Worm (Caenorhabditis elegans) whole organism, young adult: ENCODE results near the gene let-756.

Experiments
- B0035.1 ChIP-seq: sonication (generic microtip); optimal IDR thresholded peaks from 2 replicates; lab custom pipeline; 2016; ENCODE audit warnings: missing genetic modification characterization, mild to moderate bottlenecking, missing compliant biosample characterization, missing genotype, missing genetic modification reagents
- B0261.1 ChIP-seq: sonication (generic microtip); optimal IDR thresholded peaks from 2 replicates; lab custom pipeline; 2016; ENCODE audit warnings: mild to moderate bottlenecking, missing genetic modification characterization, moderate library complexity, missing compliant biosample characterization
- C17E4.6 ChIP-seq: fragments of 200-800 bp; sonication (Bioruptor generic); IDR thresholded peaks from 2 replicates; pipeline ENCODE4 v1.3.6; 2022; ENCODE audit warnings: missing genetic modification reagents, missing genetic modification characterization, missing compliant biosample characterization
- D2030.7 ChIP-seq: fragments of 200-800 bp; sonication (Bioruptor generic); IDR thresholded peaks from 2 replicates; pipeline ENCODE4 v1.3.6; 2022; ENCODE audit warnings: missing genetic modification reagents, missing genetic modification characterization, missing compliant biosample characterization
- F22D6.2 ChIP-seq: sonication (generic microtip); optimal IDR thresholded peaks from 2 replicates; lab custom pipeline; 2016; ENCODE audit warnings: mild to moderate bottlenecking, missing genetic modification characterization, missing compliant biosample characterization
- F37B4.10 ChIP-seq: fragments of 200-800 bp; sonication (Bioruptor generic); IDR thresholded peaks from 2 replicates; pipeline ENCODE4 v1.3.6; 2022; ENCODE audit warnings: missing genetic modification characterization, missing compliant biosample characterization
- F39B2.1 ChIP-seq: fragments of 200-800 bp; sonication (Bioruptor generic); IDR thresholded peaks from 2 replicates; pipeline ENCODE4 v1.3.6; 2022; ENCODE audit warnings: missing genetic modification reagents, missing genetic modification characterization, missing compliant biosample characterization
- F49E8.2 ChIP-seq: sonication (generic microtip); optimal IDR thresholded peaks from 3 replicates; lab custom pipeline; 2017; ENCODE audit warnings: missing genetic modification characterization, mild to moderate bottlenecking, missing compliant biosample characterization, antibody characterized with exemption, moderate library complexity; ENCODE audit not compliant: insufficient read depth
- F57A8.1 ChIP-seq: fragments of 200-800 bp; sonication (Bioruptor generic); optimal IDR thresholded peaks from 2 replicates; lab custom pipeline; 2018; ENCODE audit warnings: mild to moderate bottlenecking, missing genetic modification characterization, moderate library complexity, missing compliant biosample characterization
- Y79H2A.3 ChIP-seq: fragments of 200-800 bp; sonication (Bioruptor generic); conservative IDR thresholded peaks from 2 replicates; pipeline ENCODE4 v1.3.6; 2022; ENCODE audit warnings: missing genetic modification reagents, missing genetic modification characterization, missing compliant biosample characterization
- Y95B8A.8 ChIP-seq: fragments of 200-800 bp; sonication (Bioruptor generic); IDR thresholded peaks from 2 replicates; pipeline ENCODE4 v1.3.6; 2022; ENCODE audit warnings: missing genetic modification reagents, missing genetic modification characterization, missing compliant biosample characterization
- ama-1 ChIP-seq, 3 experiments: fragments of 150-350 bp in 1 of 3; sonication (generic microtip) in 2 of 3; optimal IDR thresholded peaks; 2 replicates each; lab custom pipeline; 2014 to 2018; ENCODE audit warnings: missing biosample characterization in 2 of 3, missing genetic modification characterization in 2 of 3, missing genetic modification reagents in 2 of 3
- aptf-2 ChIP-seq: fragments of 200-800 bp; sonication (Bioruptor generic); conservative IDR thresholded peaks from 2 replicates; pipeline ENCODE4 v1.3.6; 2022; ENCODE audit warnings: missing genetic modification reagents, missing genetic modification characterization, missing compliant biosample characterization
- athp-1 ChIP-seq: sonication (generic microtip); optimal IDR thresholded peaks from 2 replicates; lab custom pipeline; 2017; ENCODE audit warnings: mild to moderate bottlenecking, missing genetic modification characterization, missing compliant biosample characterization
- attf-3 ChIP-seq: fragments of 200-800 bp; sonication (Bioruptor generic); conservative IDR thresholded peaks from 2 replicates; pipeline ENCODE4 v1.3.6; 2022; ENCODE audit warnings: missing genetic modification reagents, missing genetic modification characterization, missing compliant biosample characterization
- cebp-2 ChIP-seq: fragments of 200-800 bp; sonication (Bioruptor generic); IDR thresholded peaks from 2 replicates; pipeline ENCODE4 v1.3.6; 2022; ENCODE audit warnings: missing genetic modification characterization, missing compliant biosample characterization
- ceh-100 ChIP-seq: fragments of 200-800 bp; sonication (Bioruptor generic); IDR thresholded peaks from 2 replicates; pipeline ENCODE4 v1.3.6; 2022; ENCODE audit warnings: missing genetic modification reagents, missing genetic modification characterization, missing compliant biosample characterization
- ceh-58 ChIP-seq: fragments of 200-800 bp; sonication (Bioruptor generic); IDR thresholded peaks from 2 replicates; pipeline ENCODE4 v1.3.6; 2022; ENCODE audit warnings: missing genetic modification characterization, missing compliant biosample characterization
- die-1 ChIP-seq: sonication (generic microtip); optimal IDR thresholded peaks from 2 replicates; lab custom pipeline; 2016; ENCODE audit warnings: missing genotype, mild to moderate bottlenecking, missing genetic modification characterization, missing compliant biosample characterization
- dox-1 ChIP-seq: fragments of 200-800 bp; sonication (Bioruptor generic); IDR thresholded peaks from 2 replicates; pipeline ENCODE4 v1.3.6; 2022; ENCODE audit warnings: missing genetic modification reagents, missing genetic modification characterization, missing compliant biosample characterization
- egrh-3 ChIP-seq: fragments of 200-800 bp; sonication (Bioruptor generic); IDR thresholded peaks from 2 replicates; pipeline ENCODE4 v1.3.6; 2022; ENCODE audit warnings: missing genetic modification reagents, missing genetic modification characterization, missing compliant biosample characterization
- fkh-3 ChIP-seq: sonication (generic microtip); optimal IDR thresholded peaks from 2 replicates; lab custom pipeline; 2016; ENCODE audit warnings: mild to moderate bottlenecking, missing genetic modification characterization, missing compliant biosample characterization
- gei-17 ChIP-seq: fragments of 200-800 bp; sonication (Bioruptor generic); optimal IDR thresholded peaks from 2 replicates; lab custom pipeline; 2018; ENCODE audit warnings: mild to moderate bottlenecking, missing genetic modification characterization, missing compliant biosample characterization
- him-1 ChIP-seq: sonication (generic microtip); optimal IDR thresholded peaks from 2 replicates; lab custom pipeline; 2016; ENCODE audit warnings: missing genotype, missing genetic modification reagents, missing genetic modification characterization, missing compliant biosample characterization
- hmg-1.2 ChIP-seq: fragments of 200-800 bp; sonication (Bioruptor generic); IDR thresholded peaks from 2 replicates; pipeline ENCODE4 v1.3.6; 2022; ENCODE audit warnings: missing genetic modification reagents, missing genetic modification characterization, missing compliant biosample characterization
- hsf-1 ChIP-seq: fragments of 200-800 bp; sonication (Bioruptor generic); IDR thresholded peaks from 2 replicates; pipeline ENCODE4 v1.3.6; 2022; ENCODE audit warnings: missing genetic modification reagents, missing genetic modification characterization, missing compliant biosample characterization
- lin-26 ChIP-seq: fragments of 200-800 bp; sonication (Bioruptor generic); IDR thresholded peaks from 2 replicates; pipeline ENCODE4 v1.3.6; 2022; ENCODE audit warnings: missing genetic modification reagents, missing genetic modification characterization, missing compliant biosample characterization
- lin-35 ChIP-seq, 3 experiments: fragments of 150-350 bp in 2 of 3; sonication (generic microtip) in 1 of 3; optimal IDR thresholded peaks; 2 replicates each; lab custom pipeline; 2014 to 2018; ENCODE audit warnings: missing biosample characterization in 3 of 3, missing genetic modification characterization in 3 of 3, missing genetic modification reagents in 3 of 3
- madf-3 ChIP-seq: fragments of 200-800 bp; sonication (Bioruptor generic); IDR thresholded peaks from 2 replicates; pipeline ENCODE4 v1.3.6; 2022; ENCODE audit warnings: missing genetic modification reagents, missing genetic modification characterization, missing compliant biosample characterization
- madf-8 ChIP-seq: fragments of 200-800 bp; sonication (Bioruptor generic); conservative IDR thresholded peaks from 2 replicates; pipeline ENCODE4 v1.3.6; 2022; ENCODE audit warnings: missing genetic modification reagents, missing genetic modification characterization, missing compliant biosample characterization
- mcd-1 ChIP-seq: fragments of 200-800 bp; sonication (Bioruptor generic); IDR thresholded peaks from 2 replicates; pipeline ENCODE4 v1.3.6; 2022; ENCODE audit warnings: missing genetic modification reagents, missing genetic modification characterization, missing compliant biosample characterization
- mel-28 ChIP-seq: sonication (generic microtip); optimal IDR thresholded peaks from 2 replicates; lab custom pipeline; 2016; ENCODE audit warnings: borderline replicate concordance, mild to moderate bottlenecking, missing genetic modification characterization, missing compliant biosample characterization
- nhr-80 ChIP-seq: sonication (generic microtip); optimal IDR thresholded peaks from 2 replicates; lab custom pipeline; 2016; ENCODE audit warnings: missing genetic modification characterization, missing compliant biosample characterization
- nhr-90 ChIP-seq: sonication (generic microtip); optimal IDR thresholded peaks from 2 replicates; lab custom pipeline; 2016; ENCODE audit warnings: missing genotype, mild to moderate bottlenecking, missing genetic modification characterization, missing compliant biosample characterization
- pbrm-1 ChIP-seq: fragments of 200-800 bp; sonication (Bioruptor generic); IDR thresholded peaks from 2 replicates; pipeline ENCODE4 v1.3.6; 2022; ENCODE audit warnings: missing genetic modification reagents, missing genetic modification characterization, missing compliant biosample characterization
- repo-1 ChIP-seq: sonication (generic microtip); optimal IDR thresholded peaks from 2 replicates; lab custom pipeline; 2017; ENCODE audit warnings: mild to moderate bottlenecking, missing genetic modification characterization, missing compliant biosample characterization
- sdz-38 ChIP-seq: sonication (generic microtip); optimal IDR thresholded peaks from 2 replicates; lab custom pipeline; 2016; ENCODE audit warnings: missing genotype, missing genetic modification characterization, missing compliant biosample characterization
- tbp1 ChIP-seq: fragments of 200-800 bp; sonication (Bioruptor generic); optimal IDR thresholded peaks from 2 replicates; lab custom pipeline; 2018; ENCODE audit warnings: mild to moderate bottlenecking, missing genetic modification characterization, missing compliant biosample characterization
- ztf-25 ChIP-seq: fragments of 200-800 bp; sonication (Bioruptor generic); IDR thresholded peaks from 2 replicates; pipeline ENCODE4 v1.3.6; 2022; ENCODE audit warnings: missing genetic modification reagents, missing genetic modification characterization, missing compliant biosample characterization
- ztf-26 ChIP-seq: sonication (generic microtip); optimal IDR thresholded peaks from 2 replicates; lab custom pipeline; 2017; ENCODE audit warnings: missing genetic modification characterization, missing compliant biosample characterization

The let-756 gene

ce11 chrIII:6420995-6421404 is 14.1 kb downstream of the let-756 start (continued):
- no peak for TF ChIP-seq hsf-1
- no peak for TF ChIP-seq D2030.7 (GFP tag; lab: Robert Waterston, UW)
- no peak for TF ChIP-seq attf-3 (GFP tag; lab: Robert Waterston, UW)
- no peak for TF ChIP-seq cebp-2 (GFP tag; lab: Robert Waterston, UW)
- no peak for TF ChIP-seq B0261.1 (tag; lab: Kevin White, UChicago)
- TF ChIP-seq ama-1 (optimal IDR thresholded peaks at IDR 0.05; lab: Kevin White, UChicago): no peak
- TF ChIP-seq ama-1 (GFP tag; optimal IDR thresholded peaks at IDR 0.05; lab: Kevin White, UChicago): no peak
- peak; percentile 80 for TF ChIP-seq pbrm-1 (GFP tag; lab: Robert Waterston, UW)
- TF ChIP-seq mel-28 (tag; lab: Kevin White, UChicago): no peak
- TF ChIP-seq Y79H2A.3 (GFP tag; lab: Robert Waterston, UW): no peak
- no peak for TF ChIP-seq B0035.1 (tag; lab: Kevin White, UChicago)
- peak; percentile 88 for TF ChIP-seq ztf-26 (tag; lab: Kevin White, UChicago)
- TF ChIP-seq Y95B8A.8: peak; percentile 35; the same call in 1 of the 2 replicates
- TF ChIP-seq F39B2.1 (GFP tag; lab: Robert Waterston, UW): no peak
- peak; percentile 51 for TF ChIP-seq ceh-100
- no peak for TF ChIP-seq die-1 (tag; lab: Kevin White, UChicago)
- TF ChIP-seq dox-1 (GFP tag; lab: Robert Waterston, UW): peak; percentile 80
- TF ChIP-seq F22D6.2 (tag; lab: Kevin White, UChicago): peak; percentile 78
- no peak for TF ChIP-seq egrh-3 (GFP tag; lab: Robert Waterston, UW)
- no peak for TF ChIP-seq him-1 (tag; lab: Kevin White, UChicago)
- no peak for TF ChIP-seq ceh-58 (GFP tag; lab: Robert Waterston, UW)
- peak; percentile 76 for TF ChIP-seq gei-17
- TF ChIP-seq madf-3 (GFP tag; lab: Robert Waterston, UW): 0 out of 2 replicates have a peak, but pooled peaks have one; percentile 55
- TF ChIP-seq aptf-2 (GFP tag; lab: Robert Waterston, UW): no peak
- no peak for TF ChIP-seq C17E4.6 (GFP tag; lab: Robert Waterston, UW)
- peak; percentile 63 for TF ChIP-seq tbp1
- no peak for TF ChIP-seq athp-1 (tag; lab: Kevin White, UChicago)
- no peak for TF ChIP-seq sdz-38 (tag; lab: Kevin White, UChicago)
- TF ChIP-seq F37B4.10 (GFP tag; lab: Robert Waterston, UW): no peak
- TF ChIP-seq F57A8.1 (GFP tag; lab: Kevin White, UChicago): no peak

- TF ChIP-seq F49E8.2 (no peak), mcd-1 (GFP tag; lab: Robert Waterston, UW) (no peak), repo-1 (peak; percentile 25), ztf-25 (GFP tag; lab: Robert Waterston, UW) (no peak), ama-1 (optimal IDR thresholded peaks at IDR 0.05; lab: Kevin White, UChicago) (peak; percentile 43), ama-1 (GFP tag; optimal IDR thresholded peaks at IDR 0.05; lab: Kevin White, UChicago) (no peak), lin-35 (GFP tag; optimal IDR thresholded peaks at IDR 0.05; lab: Kevin White, UChicago) (peak in 1 of 3 experiments; percentile 6), hmg-1.2 (GFP tag; lab: Robert Waterston, UW) (no peak), nhr-90 (tag; lab: Kevin White, UChicago) (no peak)
Measured at ce11 chrIII:6421473-6421872, 14.5 kb downstream of the let-756 start.

ce11 chrIII:6421973-6422511 is 15.1 kb downstream of the let-756 start:
- no peak for TF ChIP-seq F57A8.1 (GFP tag; lab: Kevin White, UChicago)
- peak; percentile 15; the same call in 1 of the 2 replicates for TF ChIP-seq dox-1 (GFP tag; lab: Robert Waterston, UW)
- TF ChIP-seq lin-26 (GFP tag; lab: Robert Waterston, UW): peak; percentile 46; the same call in 1 of the 2 replicates
- peak; percentile 30; the same call in 1 of the 2 replicates for TF ChIP-seq hmg-1.2 (GFP tag; lab: Robert Waterston, UW)
- TF ChIP-seq madf-8: no peak
- no peak for TF ChIP-seq fkh-3 (tag; lab: Kevin White, UChicago)
- peak; percentile 72 for TF ChIP-seq nhr-80
